Fruit fly (Drosophila melanogaster): ENCODE results near the gene Vps24.

DNA sequence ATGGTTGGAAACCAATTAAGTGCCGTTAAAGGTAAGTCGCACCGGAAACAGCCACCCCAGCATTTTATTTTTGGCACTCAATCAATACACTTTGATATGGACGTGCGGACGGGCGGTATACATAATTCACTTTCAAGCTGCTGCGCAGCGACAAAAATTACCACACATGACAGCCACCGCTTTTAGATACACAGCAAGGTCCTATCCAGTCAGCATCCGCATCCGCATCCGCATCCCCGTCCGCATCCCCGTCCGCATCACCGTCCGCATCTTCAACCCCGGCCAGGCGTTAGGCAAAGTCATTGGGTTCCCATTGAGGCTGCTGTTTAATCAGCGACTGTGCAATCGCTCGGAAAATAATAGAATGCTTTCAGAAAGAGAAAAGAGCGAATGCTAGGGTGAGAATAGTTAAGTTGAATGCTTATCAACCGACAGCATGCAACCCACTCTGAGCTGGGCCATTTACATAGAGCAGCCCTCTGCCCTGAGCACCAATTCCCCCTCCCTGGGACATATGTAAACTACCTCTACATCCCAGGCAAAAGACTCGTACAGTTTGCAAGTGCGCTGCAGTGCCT is 26.3 kb downstream of the Vps24 start:
- TF ChIP-seq h (GFP tag; optimal IDR thresholded peaks at IDR 0.05) (no peak), CrebA (GFP tag; optimal IDR thresholded peaks at IDR 0.05; ENCODE audit: borderline replicate concordance) (no peak), Myc (optimal IDR thresholded peaks at IDR 0.05) (no peak)

Measured in whole organism, wandering third instar larva.